Worm (Caenorhabditis elegans): ENCODE data around the gene W06D11.2.

DNA sequence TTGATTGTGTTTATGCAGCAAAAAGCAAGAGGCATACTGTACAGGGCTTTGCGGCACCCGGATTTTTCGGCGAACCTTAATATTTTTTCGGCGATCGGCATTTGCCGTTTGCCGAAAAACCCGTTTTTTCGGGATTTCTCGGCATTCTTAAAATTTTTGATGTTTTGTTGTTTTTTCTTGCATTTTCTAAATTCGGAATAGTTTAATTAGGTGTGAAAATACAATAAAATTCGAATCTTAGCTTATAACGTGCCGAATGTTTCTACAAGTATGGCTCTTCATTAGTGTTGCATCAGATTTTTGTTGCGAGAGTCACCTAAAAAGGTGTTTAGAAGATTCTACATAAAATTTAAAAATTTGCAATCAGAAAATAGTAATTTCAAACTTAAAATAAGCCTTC, 21.0 kb downstream of the W06D11.2 start, which contains the start of gene C04B4.6:
- TF ChIP-seq xnd-1 (tag; optimal IDR thresholded peaks at IDR 0.05): no peak
- TF ChIP-seq hmg-20 (GFP tag; IDR thresholded peaks at IDR 0.05): no peak
- TF ChIP-seq him-1 (tag; optimal IDR thresholded peaks at IDR 0.05): no peak
- TF ChIP-seq nfya-1 (tag; optimal IDR thresholded peaks at IDR 0.05; ENCODE audit: borderline replicate concordance, insufficient read depth): no peak
- no peak for TF ChIP-seq unc-62 (GFP tag; optimal IDR thresholded peaks at IDR 0.05)

All from whole organism, young adult.